Worm (Caenorhabditis elegans) whole organism, L4 larva: ENCODE measurements around the gene pqn-39.

Experiments used
- F49E8.2 ChIP-seq: sonication (generic microtip); optimal IDR thresholded peaks from 2 replicates; lab custom pipeline; 2016; ENCODE audit warnings: missing compliant biosample characterization, mild to moderate bottlenecking, missing genetic modification characterization, borderline replicate concordance
- ama-1 ChIP-seq: fragments of 150-350 bp; optimal IDR thresholded peaks from 2 replicates; lab custom pipeline; 2014; ENCODE audit warnings: inconsistent platforms, mixed read lengths
- ceh-28 ChIP-seq: fragments of 150-350 bp; optimal IDR thresholded peaks from 2 replicates; lab custom pipeline; 2014; ENCODE audit warnings: missing biosample characterization, missing genetic modification reagents, missing genetic modification characterization
- ctbp-1 ChIP-seq: fragments of 200-800 bp; sonication (Bioruptor generic); IDR thresholded peaks from 2 replicates; pipeline ENCODE4 v1.3.6; 2022; ENCODE audit warnings: missing genetic modification reagents, missing genetic modification characterization, missing compliant biosample characterization
- fkh-10 ChIP-seq: fragments of 150-350 bp; optimal IDR thresholded peaks from 2 replicates; lab custom pipeline; 2014; ENCODE audit warnings: missing biosample characterization, missing genetic modification reagents, missing genetic modification characterization
- lir-3 ChIP-seq: sonication (generic microtip); optimal IDR thresholded peaks from 2 replicates; lab custom pipeline; 2016; ENCODE audit warnings: mild to moderate bottlenecking, missing genetic modification characterization, missing compliant biosample characterization
- lsy-2 ChIP-seq, 2 experiments: fragments of 150-350 bp in 1 of 2; sonication (generic microtip) in 1 of 2; optimal IDR thresholded peaks; 2 replicates each; lab custom pipeline; 2014 to 2017; ENCODE audit warnings: missing biosample characterization in 2 of 2, missing genetic modification characterization in 2 of 2
- mdl-1 ChIP-seq, 2 experiments: fragments of 150-350 bp in 1 of 2; sonication (generic microtip) in 1 of 2; optimal IDR thresholded peaks; 2 replicates each; lab custom pipeline; 2014 to 2017; ENCODE audit warnings: missing biosample characterization in 2 of 2, missing genetic modification characterization in 2 of 2
- nhr-41 ChIP-seq: fragments of 200-800 bp; sonication (Bioruptor generic); IDR thresholded peaks from 2 replicates; pipeline ENCODE4 v1.3.6; 2022; ENCODE audit warnings: missing genetic modification reagents, missing genetic modification characterization, missing compliant biosample characterization
- nhr-42 ChIP-seq: fragments of 200-800 bp; sonication (Bioruptor generic); IDR thresholded peaks from 2 replicates; pipeline ENCODE4 v1.3.6; 2022; ENCODE audit warnings: missing genetic modification characterization, missing compliant biosample characterization
- snpc-1.2 ChIP-seq: fragments of 200-800 bp; sonication (Bioruptor generic); IDR thresholded peaks from 2 replicates; pipeline ENCODE4 v1.3.6; 2022; ENCODE audit warnings: missing genetic modification reagents, missing genetic modification characterization, missing compliant biosample characterization
- snpc-4 ChIP-seq: fragments of 150-350 bp; optimal IDR thresholded peaks from 2 replicates; lab custom pipeline; 2014; ENCODE audit warnings: missing biosample characterization, missing genetic modification characterization
- vab-7 ChIP-seq: fragments of 200-800 bp; sonication (Bioruptor generic); IDR thresholded peaks from 2 replicates; pipeline ENCODE4 v1.3.6; 2022; ENCODE audit warnings: missing genetic modification reagents, missing genetic modification characterization, missing compliant biosample characterization
- ztf-11 ChIP-seq: fragments of 150-350 bp; optimal IDR thresholded peaks from 2 replicates; lab custom pipeline; 2014; ENCODE audit warnings: missing biosample characterization, missing genetic modification characterization

DNA sequence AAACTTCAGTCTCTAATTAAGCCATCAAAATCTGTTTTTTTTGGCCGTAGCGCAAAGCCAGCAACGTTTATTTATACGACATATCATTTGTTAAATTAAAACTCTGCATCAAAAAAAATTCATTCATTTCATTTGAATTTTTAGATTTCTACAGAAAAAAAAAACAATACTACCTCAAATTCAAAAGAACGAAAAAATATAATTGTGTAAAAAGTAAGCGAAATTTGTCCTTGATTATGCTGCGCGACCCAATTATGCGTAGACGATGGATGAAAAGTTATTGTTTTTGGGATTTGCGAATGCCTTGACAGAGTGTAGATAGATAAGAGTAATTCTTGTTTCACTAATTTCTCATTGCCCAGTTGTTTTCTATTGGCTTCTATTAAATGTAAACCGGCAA, 5.3 kb downstream of the pqn-39 start, which contains the start of gene F48F7.3:
- TF ChIP-seq ctbp-1 (GFP tag; lab: Robert Waterston, UW) (no peak), snpc-4 (tag; lab: Kevin White, UChicago) (no peak), ceh-28 (tag; lab: Kevin White, UChicago) (no peak), ama-1 (no peak), vab-7 (GFP tag; lab: Robert Waterston, UW) (no peak), lsy-2 (tag; optimal IDR thresholded peaks at IDR 0.05; lab: Kevin White, UChicago) (no peak), nhr-41 (GFP tag; lab: Robert Waterston, UW) (no peak), mdl-1 (tag; optimal IDR thresholded peaks at IDR 0.05; lab: Kevin White, UChicago) (no peak), F49E8.2 (no peak), snpc-1.2 (GFP tag; lab: Robert Waterston, UW) (no peak), nhr-42 (GFP tag; lab: Robert Waterston, UW) (no peak), lir-3 (tag; lab: Kevin White, UChicago) (no peak), fkh-10 (no peak), ztf-11 (tag; lab: Kevin White, UChicago) (no peak)
